Fruit fly (Drosophila melanogaster) whole organism, prepupa: ENCODE data around the gene CG9393.

ENCODE experiments used
- CG10631 ChIP-seq: fragments of 200-800 bp; sonication (Bioruptor generic); optimal IDR thresholded peaks from 2 replicates; lab custom pipeline; 2016; ENCODE audit warnings: missing biosample characterization, missing genetic modification characterization
- CG11762 ChIP-seq: fragments of 200-800 bp; sonication (Bioruptor generic); optimal IDR thresholded peaks from 3 replicates; lab custom pipeline; 2016; ENCODE audit warnings: missing biosample characterization, missing genetic modification characterization; ENCODE audit not compliant: insufficient read depth
- CG11902 ChIP-seq: fragments of 200-800 bp; sonication (Bioruptor generic); optimal IDR thresholded peaks from 3 replicates; lab custom pipeline; 2016; ENCODE audit warnings: missing biosample characterization, missing genetic modification characterization
- CG15336 ChIP-seq: fragments of 200-800 bp; sonication (Bioruptor generic); IDR thresholded peaks from 2 replicates; pipeline ENCODE4 v1.3.6; 2022; ENCODE audit warnings: missing biosample characterization, missing genetic modification characterization
- CG16779 ChIP-seq: fragments of 200-800 bp; sonication (Bioruptor generic); optimal IDR thresholded peaks from 3 replicates; lab custom pipeline; 2017; ENCODE audit warnings: missing biosample characterization, mild to moderate bottlenecking, missing genetic modification characterization
- CG3032 ChIP-seq: fragments of 200-800 bp; optimal IDR thresholded peaks from 2 replicates; lab custom pipeline; 2019; ENCODE audit warnings: missing biosample characterization, mild to moderate bottlenecking, missing genetic modification characterization, moderate library complexity
- CG31627 ChIP-seq: fragments of 200-800 bp; sonication (Bioruptor generic); optimal IDR thresholded peaks from 3 replicates; lab custom pipeline; 2016; ENCODE audit warnings: missing biosample characterization, missing genetic modification characterization
- CG32006 ChIP-seq: fragments of 200-800 bp; sonication (Bioruptor generic); optimal IDR thresholded peaks from 3 replicates; lab custom pipeline; 2017; ENCODE audit warnings: missing biosample characterization, mild to moderate bottlenecking, missing genetic modification characterization
- CG34406 ChIP-seq: fragments of 200-800 bp; sonication (Bioruptor generic); optimal IDR thresholded peaks from 3 replicates; lab custom pipeline; 2016; ENCODE audit warnings: missing biosample characterization, missing genetic modification characterization
- CG3919 ChIP-seq: fragments of 200-800 bp; sonication (Bioruptor generic); optimal IDR thresholded peaks from 3 replicates; lab custom pipeline; 2016; ENCODE audit warnings: missing biosample characterization, missing genetic modification characterization
- CG4318 ChIP-seq: fragments of 200-800 bp; sonication (Bioruptor generic); optimal IDR thresholded peaks from 3 replicates; lab custom pipeline; 2017; ENCODE audit warnings: missing biosample characterization, mild to moderate bottlenecking, missing genetic modification characterization
- CG6163 ChIP-seq: fragments of 200-800 bp; sonication (Bioruptor generic); IDR thresholded peaks from 3 replicates; pipeline ENCODE4 v1.3.6; 2022; ENCODE audit warnings: missing biosample characterization, missing genetic modification characterization
- CG6276 ChIP-seq: fragments of 200-800 bp; sonication (Bioruptor generic); optimal IDR thresholded peaks from 2 replicates; lab custom pipeline; 2017; ENCODE audit warnings: missing biosample characterization, mild to moderate bottlenecking, missing genetic modification characterization
- CG6792 ChIP-seq: fragments of 200-800 bp; sonication (Bioruptor generic); optimal IDR thresholded peaks from 3 replicates; lab custom pipeline; 2016; ENCODE audit warnings: missing biosample characterization, missing genetic modification characterization
- CG8119 ChIP-seq: fragments of 200-800 bp; sonication (Bioruptor generic); IDR thresholded peaks from 3 replicates; pipeline ENCODE4 v1.3.6; 2022; ENCODE audit warnings: missing biosample characterization, missing genetic modification characterization
- CG9139 ChIP-seq: fragments of 200-800 bp; sonication (Bioruptor generic); optimal IDR thresholded peaks from 3 replicates; lab custom pipeline; 2017; ENCODE audit warnings: missing biosample characterization, mild to moderate bottlenecking, missing genetic modification characterization
- Eip78C ChIP-seq: fragments of 200-800 bp; sonication (Bioruptor generic); peaks from one replicate; lab custom pipeline; 2016; ENCODE audit warnings: missing biosample characterization, missing genetic modification characterization
- Eip93F ChIP-seq: fragments of 200-800 bp; sonication (Bioruptor generic); optimal IDR thresholded peaks from 2 replicates; lab custom pipeline; 2016; ENCODE audit warnings: missing biosample characterization, mild to moderate bottlenecking, missing genetic modification characterization
- Ets21C ChIP-seq: fragments of 200-800 bp; sonication (Bioruptor generic); optimal IDR thresholded peaks from 3 replicates; lab custom pipeline; 2016; ENCODE audit warnings: missing biosample characterization, missing genetic modification characterization
- Ets96B ChIP-seq: fragments of 200-800 bp; optimal IDR thresholded peaks from 2 replicates; lab custom pipeline; 2019; ENCODE audit warnings: missing biosample characterization, mild to moderate bottlenecking, missing genetic modification characterization, moderate library complexity
- Gug ChIP-seq: fragments of 200-800 bp; sonication (Bioruptor generic); IDR thresholded peaks from 2 replicates; pipeline ENCODE4 v1.3.6; 2022; ENCODE audit warnings: missing biosample characterization, missing genetic modification characterization
- Hr39 ChIP-seq: fragments of 200-800 bp; sonication (Bioruptor generic); optimal IDR thresholded peaks from 2 replicates; lab custom pipeline; 2016; ENCODE audit warnings: missing biosample characterization, missing genetic modification characterization
- Met ChIP-seq: fragments of 200-800 bp; sonication (Bioruptor generic); optimal IDR thresholded peaks from 3 replicates; lab custom pipeline; 2016; ENCODE audit warnings: missing biosample characterization, missing genetic modification characterization
- OdsH ChIP-seq: fragments of 200-800 bp; sonication (Bioruptor generic); optimal IDR thresholded peaks from 3 replicates; lab custom pipeline; 2016; ENCODE audit warnings: missing biosample characterization, missing genetic modification characterization
- Smox ChIP-seq: fragments of 200-800 bp; sonication (Bioruptor generic); optimal IDR thresholded peaks from 3 replicates; lab custom pipeline; 2016; ENCODE audit warnings: missing biosample characterization, missing genetic modification characterization
- Sox102F ChIP-seq: fragments of 200-800 bp; sonication (Bioruptor generic); optimal IDR thresholded peaks from 2 replicates; lab custom pipeline; 2016; ENCODE audit warnings: missing biosample characterization, mild to moderate bottlenecking, missing genetic modification characterization
- Sox14 ChIP-seq: fragments of 200-800 bp; sonication (Bioruptor generic); optimal IDR thresholded peaks from 3 replicates; lab custom pipeline; 2016; ENCODE audit warnings: missing biosample characterization, missing genetic modification characterization
- Sox15 ChIP-seq: fragments of 200-800 bp; sonication (Bioruptor generic); optimal IDR thresholded peaks from 3 replicates; lab custom pipeline; 2016; ENCODE audit warnings: missing biosample characterization, missing genetic modification characterization
- achi ChIP-seq: fragments of 200-800 bp; sonication (Bioruptor generic); optimal IDR thresholded peaks from 3 replicates; lab custom pipeline; 2016; ENCODE audit warnings: missing biosample characterization, missing genetic modification characterization
- acj6 ChIP-seq: fragments of 200-800 bp; sonication (Bioruptor generic); optimal IDR thresholded peaks from 3 replicates; lab custom pipeline; 2016; ENCODE audit warnings: missing biosample characterization, missing genetic modification characterization
- cyc ChIP-seq: fragments of 200-800 bp; sonication (Bioruptor generic); optimal IDR thresholded peaks from 3 replicates; lab custom pipeline; 2016; ENCODE audit warnings: missing biosample characterization, missing genetic modification characterization
- dac ChIP-seq: fragments of 200-800 bp; sonication (Bioruptor generic); optimal IDR thresholded peaks from 2 replicates; lab custom pipeline; 2017; ENCODE audit warnings: missing biosample characterization, mild to moderate bottlenecking, missing genetic modification characterization
- dsx ChIP-seq: fragments of 200-800 bp; optimal IDR thresholded peaks from 3 replicates; lab custom pipeline; 2019; ENCODE audit warnings: missing biosample characterization, mild to moderate bottlenecking, missing genetic modification characterization, moderate library complexity; ENCODE audit not compliant: poor library complexity, severe bottlenecking
- eg ChIP-seq: fragments of 200-800 bp; sonication (Bioruptor generic); IDR thresholded peaks from 3 replicates; pipeline ENCODE4 v1.3.6; 2022; ENCODE audit warnings: missing biosample characterization, missing genetic modification characterization
- esn ChIP-seq: fragments of 200-800 bp; sonication (Bioruptor generic); optimal IDR thresholded peaks from 2 replicates; lab custom pipeline; 2016; ENCODE audit warnings: missing biosample characterization, mild to moderate bottlenecking, missing genetic modification characterization, moderate library complexity
- fd59A ChIP-seq: fragments of 200-800 bp; sonication (Bioruptor generic); optimal IDR thresholded peaks from 2 replicates; lab custom pipeline; 2017; ENCODE audit warnings: missing biosample characterization, mild to moderate bottlenecking, missing genetic modification characterization, missing genetic modification reagents
- lz ChIP-seq: fragments of 200-800 bp; sonication (Bioruptor generic); optimal IDR thresholded peaks from 3 replicates; lab custom pipeline; 2016; ENCODE audit warnings: missing biosample characterization, missing genetic modification characterization
- net ChIP-seq: fragments of 200-800 bp; sonication (Bioruptor generic); optimal IDR thresholded peaks from 3 replicates; lab custom pipeline; 2016; ENCODE audit warnings: missing biosample characterization, missing genetic modification characterization
- pdm3 ChIP-seq: fragments of 200-800 bp; sonication (Bioruptor generic); optimal IDR thresholded peaks from 3 replicates; lab custom pipeline; 2016; ENCODE audit warnings: missing biosample characterization, missing genetic modification characterization
- spab ChIP-seq: fragments of 200-800 bp; sonication (Bioruptor generic); optimal IDR thresholded peaks from 2 replicates; lab custom pipeline; 2017; ENCODE audit warnings: missing biosample characterization, mild to moderate bottlenecking, missing genetic modification characterization, missing genetic modification reagents
- svp ChIP-seq: fragments of 200-800 bp; sonication (Bioruptor generic); peaks from one replicate; lab custom pipeline; 2016; ENCODE audit warnings: missing biosample characterization, missing genetic modification characterization
- topi ChIP-seq: fragments of 200-800 bp; sonication (Bioruptor generic); optimal IDR thresholded peaks from 3 replicates; lab custom pipeline; 2016; ENCODE audit warnings: missing biosample characterization, missing genetic modification characterization
- vri ChIP-seq: fragments of 200-800 bp; sonication (Bioruptor generic); optimal IDR thresholded peaks from 3 replicates; lab custom pipeline; 2016; ENCODE audit warnings: missing biosample characterization, mild to moderate bottlenecking, missing genetic modification characterization

CG9393 gene

dm6 chr3R:9559413-9560014 is 4.0 kb downstream of the CG9393 start, which contains the start of the genes AP-1mu and MBD-like (continued):
- TF ChIP-seq net (GFP tag; lab: Kevin White, UChicago) (no peak), topi (GFP tag; lab: Kevin White, UChicago) (peak; percentile 67), CG3919 (GFP tag; lab: Kevin White, UChicago) (peak; percentile 67), svp (GFP tag; lab: Kevin White, UChicago) (no peak), pdm3 (no peak), CG4318 (GFP tag; lab: Kevin White, UChicago) (no peak), acj6 (GFP tag; lab: Kevin White, UChicago) (peak; percentile 67), fd59A (GFP tag; lab: Kevin White, UChicago) (no peak), CG9139 (GFP tag; lab: Kevin White, UChicago) (no peak), Sox14 (GFP tag; lab: Kevin White, UChicago) (peak; percentile 78)
- TF ChIP-seq, all 60 proteins: peak for 24

dm6 chr3R:9555334-9555974 is 8.0 kb downstream of the CG9393 start, which contains the start of the genes CG9386 and BckdhA:
CG9386 (minus strand) TSS chr3R:9555408.
BckdhA (plus strand) TSS chr3R:9555785.
- peak; percentile 97 for TF ChIP-seq vri (GFP tag; lab: Kevin White, UChicago)
- TF ChIP-seq Eip78C (GFP tag; lab: Kevin White, UChicago): peak; percentile 84
- no peak for TF ChIP-seq CG8119 (GFP tag; lab: Robert Waterston, UW)
- TF ChIP-seq Smox (GFP tag; lab: Kevin White, UChicago): no peak
- TF ChIP-seq CG11762 (GFP tag; lab: Kevin White, UChicago): no peak
- no peak for TF ChIP-seq spab
- TF ChIP-seq CG15336: peak; percentile 15; the same call in 1 of the 2 replicates
- TF ChIP-seq CG6163: no peak
- TF ChIP-seq Hr39 (GFP tag; lab: Kevin White, UChicago): peak; percentile 44
- TF ChIP-seq CG34406 (GFP tag; lab: Kevin White, UChicago): no peak
- TF ChIP-seq CG6276: no peak
- no peak for TF ChIP-seq CG16779 (tag; lab: Kevin White, UChicago)
- TF ChIP-seq pdm3: no peak
- peak; percentile 27 for TF ChIP-seq CG3032 (tag; lab: Kevin White, UChicago)
- TF ChIP-seq CG11902 (GFP tag; lab: Kevin White, UChicago): no peak
- no peak for TF ChIP-seq OdsH (GFP tag; lab: Kevin White, UChicago)
- no peak for TF ChIP-seq svp (GFP tag; lab: Kevin White, UChicago)
- TF ChIP-seq Sox14 (GFP tag; lab: Kevin White, UChicago): peak; percentile 25
- no peak for TF ChIP-seq Sox15 (GFP tag; lab: Kevin White, UChicago)
- no peak for TF ChIP-seq CG32006 (GFP tag; lab: Kevin White, UChicago)
- TF ChIP-seq achi (GFP tag; lab: Kevin White, UChicago): peak; percentile 40
- no peak for TF ChIP-seq Sox102F
- TF ChIP-seq Ets96B (tag; lab: Kevin White, UChicago): no peak
- TF ChIP-seq Gug (GFP tag; lab: Robert Waterston, UW): no peak; the same call in 1 of the 2 replicates
- peak; percentile 22; the same call in 1 of the 3 replicates for TF ChIP-seq eg (GFP tag; lab: Robert Waterston, UW)
- peak; percentile 36 for TF ChIP-seq CG6792 (GFP tag; lab: Kevin White, UChicago)
- no peak for TF ChIP-seq Met
- TF ChIP-seq acj6 (GFP tag; lab: Kevin White, UChicago): peak; percentile 39
- peak; percentile 38 for TF ChIP-seq cyc (GFP tag; lab: Kevin White, UChicago)
- TF ChIP-seq CG3919 (GFP tag; lab: Kevin White, UChicago): peak; percentile 55
- no peak for TF ChIP-seq fd59A (GFP tag; lab: Kevin White, UChicago)
- TF ChIP-seq lz (GFP tag; lab: Kevin White, UChicago): peak; percentile 46
- no peak for TF ChIP-seq CG9139 (GFP tag; lab: Kevin White, UChicago)
- TF ChIP-seq CG4318 (GFP tag; lab: Kevin White, UChicago): no peak
- TF ChIP-seq Ets21C (GFP tag; lab: Kevin White, UChicago): peak; percentile 30
- peak; percentile 67 for TF ChIP-seq esn
- TF ChIP-seq dsx: no peak
- TF ChIP-seq CG10631: peak; percentile 54
- TF ChIP-seq Eip93F (GFP tag; lab: Kevin White, UChicago): no peak
- TF ChIP-seq CG31627 (GFP tag; lab: Kevin White, UChicago): peak; percentile 58
- TF ChIP-seq topi (GFP tag; lab: Kevin White, UChicago): peak; percentile 38
- TF ChIP-seq dac (GFP tag; lab: Kevin White, UChicago): no peak
